Worm (Caenorhabditis elegans) whole organism, L2 larva: ENCODE measurements around the gene mans-3.

Experiments
- R02D3.7 ChIP-seq: fragments of 150-350 bp; optimal IDR thresholded peaks from 2 replicates; lab custom pipeline; 2014; ENCODE audit warnings: missing biosample characterization, missing genetic modification characterization
- ZK546.5 ChIP-seq: sonication (generic microtip); optimal IDR thresholded peaks from 2 replicates; lab custom pipeline; 2017; ENCODE audit warnings: missing biosample characterization, missing genetic modification characterization
- ama-1 ChIP-seq: fragments of 150-350 bp; optimal IDR thresholded peaks from 2 replicates; lab custom pipeline; 2018; ENCODE audit warnings: inconsistent platforms
- ceh-82 ChIP-seq: fragments of 150-350 bp; optimal IDR thresholded peaks from 2 replicates; lab custom pipeline; 2014; ENCODE audit warnings: missing biosample characterization, missing genetic modification characterization
- elt-3 ChIP-seq: sonication (generic microtip); optimal IDR thresholded peaks from 2 replicates; lab custom pipeline; 2017; ENCODE audit warnings: missing biosample characterization, missing genetic modification characterization
- fos-1 ChIP-seq: fragments of 150-350 bp; optimal IDR thresholded peaks from 2 replicates; lab custom pipeline; 2014; ENCODE audit warnings: missing biosample characterization, missing genetic modification characterization
- mdl-1 ChIP-seq, 2 experiments: fragments of 150-350 bp in 1 of 2; sonication (generic microtip) in 1 of 2; optimal IDR thresholded peaks; 2 replicates each; lab custom pipeline; 2017; ENCODE audit warnings: missing biosample characterization in 2 of 2, missing genetic modification characterization in 2 of 2
- nhr-23 ChIP-seq: fragments of 150-350 bp; optimal IDR thresholded peaks from 2 replicates; lab custom pipeline; 2014; ENCODE audit warnings: missing biosample characterization, missing genetic modification reagents, missing genetic modification characterization
- nhr-77 ChIP-seq: fragments of 150-350 bp; optimal IDR thresholded peaks from 2 replicates; lab custom pipeline; 2014; ENCODE audit warnings: missing biosample characterization, missing genetic modification characterization
- unc-39 ChIP-seq: fragments of 150-350 bp; optimal IDR thresholded peaks from 2 replicates; lab custom pipeline; 2014; ENCODE audit warnings: missing biosample characterization, missing genetic modification characterization
- zag-1 ChIP-seq: fragments of 150-350 bp; optimal IDR thresholded peaks from 2 replicates; lab custom pipeline; 2014; ENCODE audit warnings: missing biosample characterization, missing genetic modification characterization

- no peak for TF ChIP-seq ZK546.5 (tag; lab: Kevin White, UChicago)
- no peak for TF ChIP-seq ama-1 (lab: Kevin White, UChicago)
- TF ChIP-seq fos-1 (tag; lab: Kevin White, UChicago) = no peak
- no peak for TF ChIP-seq ceh-82
- no peak for TF ChIP-seq elt-3 (tag; lab: Kevin White, UChicago)
- TF ChIP-seq zag-1 (tag; lab: Kevin White, UChicago) = no peak
- TF ChIP-seq nhr-23 (tag; lab: Kevin White, UChicago) = no peak
- no peak for TF ChIP-seq mdl-1 (tag; optimal IDR thresholded peaks at IDR 0.05; lab: Kevin White, UChicago)
- no peak for TF ChIP-seq R02D3.7 (tag; lab: Kevin White, UChicago)
- TF ChIP-seq unc-39 (tag; lab: Kevin White, UChicago) = no peak
- TF ChIP-seq nhr-77 (tag; lab: Kevin White, UChicago) = no peak
These were observed 12.3 kb upstream of the mans-3 start for ce11 chrX:5152931-5153330.
